Fruit fly (Drosophila melanogaster): ENCODE measurements around the gene DAAM.

The DAAM gene

dm6 chrX:1286868-1287835 is 35.0 kb downstream of the DAAM start, which contains the start of gene CG32812:
Gene CG32812 (plus strand): TSS chrX:1287290.
- TF ChIP-seq lola (GFP tag; optimal IDR thresholded peaks at IDR 0.05) (no peak), dmrt93B (GFP tag; optimal IDR thresholded peaks at IDR 0.05) (no peak), Hr83 (GFP tag; optimal IDR thresholded peaks at IDR 0.05; ENCODE audit: poor library complexity, severe bottlenecking) (no peak), Vsx2 (GFP tag; optimal IDR thresholded peaks at IDR 0.05; ENCODE audit: partially characterized antibody) (no peak), tai (GFP tag; optimal IDR thresholded peaks at IDR 0.05) (no peak), GATAd (GFP tag; optimal IDR thresholded peaks at IDR 0.05) (no peak), Myc (optimal IDR thresholded peaks at IDR 0.05) (peak; percentile 1), CG32264 (GFP tag; optimal IDR thresholded peaks at IDR 0.05) (no peak)

- TF ChIP-seq Myc (optimal IDR thresholded peaks at IDR 0.05) (peak; percentile 35), Dfd (GFP tag; optimal IDR thresholded peaks at IDR 0.05) (no peak)
Observed at dm6 chrX:1286136-1286535, 36.0 kb downstream of the DAAM start.

DNA sequence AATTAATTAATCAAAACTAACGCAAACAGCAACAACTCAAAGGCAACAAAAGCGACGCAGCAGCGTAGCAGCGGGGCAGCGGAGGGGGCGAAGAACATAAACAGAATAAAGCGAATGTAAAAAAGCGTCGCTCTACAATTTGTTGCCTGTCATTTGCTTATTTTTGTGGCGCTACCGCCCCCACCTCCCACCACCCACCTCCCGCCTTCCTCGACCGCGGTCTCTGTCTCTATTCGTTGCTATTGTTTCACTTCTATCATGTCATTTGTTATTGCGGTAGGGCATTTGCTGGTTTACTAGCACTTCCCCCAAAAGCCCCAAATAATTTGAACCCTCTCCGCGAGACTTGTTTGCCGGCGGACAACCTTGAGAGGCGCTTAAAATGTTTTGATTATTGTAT is 36.9 kb downstream of the DAAM start:
- TF ChIP-seq HLH106 (tag; optimal IDR thresholded peaks at IDR 0.05) (no peak), dl (GFP tag; optimal IDR thresholded peaks at IDR 0.05; ENCODE audit: insufficient read depth in 1 of 2, partially characterized antibody in 2 of 2) (no peak), Hr83 (GFP tag; optimal IDR thresholded peaks at IDR 0.05; ENCODE audit: poor library complexity, severe bottlenecking) (no peak), jim (GFP tag; optimal IDR thresholded peaks at IDR 0.05) (no peak), Hr78 (GFP tag; optimal IDR thresholded peaks at IDR 0.05) (no peak), tai (GFP tag; optimal IDR thresholded peaks at IDR 0.05) (no peak), Sp1 (GFP tag; optimal IDR thresholded peaks at IDR 0.05) (no peak), CG9705 (GFP tag; optimal IDR thresholded peaks at IDR 0.05) (no peak), OdsH (GFP tag; optimal IDR thresholded peaks at IDR 0.05) (no peak), br (GFP tag; optimal IDR thresholded peaks at IDR 0.05) (no peak), rgr (GFP tag; optimal IDR thresholded peaks at IDR 0.05) (no peak), ey (GFP tag; optimal IDR thresholded peaks at IDR 0.05) (no peak), Vsx2 (GFP tag; optimal IDR thresholded peaks at IDR 0.05; ENCODE audit: partially characterized antibody) (no peak), lola (GFP tag; optimal IDR thresholded peaks at IDR 0.05) (no peak), sv (GFP tag; optimal IDR thresholded peaks at IDR 0.05) (no peak), N (GFP tag; optimal IDR thresholded peaks at IDR 0.05) (no peak), Hnf4 (GFP tag; optimal IDR thresholded peaks at IDR 0.05) (no peak), pan (optimal IDR thresholded peaks at IDR 0.05) (no peak), dmrt93B (GFP tag; optimal IDR thresholded peaks at IDR 0.05) (no peak), foxo (GFP tag; optimal IDR thresholded peaks at IDR 0.05) (no peak)

dm6 chrX:1284238-1284637 is 37.9 kb downstream of the DAAM start:
- TF ChIP-seq dmrt93B (GFP tag; optimal IDR thresholded peaks at IDR 0.05) (no peak), Rel (GFP tag; optimal IDR thresholded peaks at IDR 0.05) (no peak), Rel (tag; optimal IDR thresholded peaks at IDR 0.05) (no peak), Abd-B (GFP tag; optimal IDR thresholded peaks at IDR 0.05) (no peak), fru (GFP tag; optimal IDR thresholded peaks at IDR 0.05) (no peak), Sp1 (GFP tag; optimal IDR thresholded peaks at IDR 0.05) (no peak), N (GFP tag; optimal IDR thresholded peaks at IDR 0.05) (no peak), CG9705 (GFP tag; optimal IDR thresholded peaks at IDR 0.05) (no peak), Dfd (GFP tag; optimal IDR thresholded peaks at IDR 0.05) (no peak), Hnf4 (GFP tag; optimal IDR thresholded peaks at IDR 0.05) (no peak), lola (GFP tag; optimal IDR thresholded peaks at IDR 0.05) (no peak), sv (GFP tag; optimal IDR thresholded peaks at IDR 0.05) (no peak), CG32264 (GFP tag; optimal IDR thresholded peaks at IDR 0.05) (no peak), Hr83 (GFP tag; optimal IDR thresholded peaks at IDR 0.05; ENCODE audit: poor library complexity, severe bottlenecking) (no peak), OdsH (GFP tag; optimal IDR thresholded peaks at IDR 0.05) (no peak), Hr78 (GFP tag; optimal IDR thresholded peaks at IDR 0.05) (no peak), dsf (GFP tag; optimal IDR thresholded peaks at IDR 0.05; ENCODE audit: borderline replicate concordance) (no peak), rgr (GFP tag; optimal IDR thresholded peaks at IDR 0.05) (no peak), Mio (GFP tag; optimal IDR thresholded peaks at IDR 0.05) (no peak), psq (GFP tag; optimal IDR thresholded peaks at IDR 0.05) (no peak)
